Worm (Caenorhabditis elegans) whole organism, late embryonic: Measurements from ENCODE around the gene prk-2.

ENCODE experiments used
- C08G9.2 ChIP-seq: sonication (generic microtip); optimal IDR thresholded peaks from 2 replicates; lab custom pipeline; 2016; ENCODE audit warnings: mild to moderate bottlenecking, missing genetic modification characterization, moderate library complexity, missing compliant biosample characterization
- K02D7.2 ChIP-seq: sonication (generic microtip); optimal IDR thresholded peaks from 2 replicates; lab custom pipeline; 2017; ENCODE audit warnings: mild to moderate bottlenecking, missing genetic modification characterization, missing compliant biosample characterization
- K09A11.1 ChIP-seq: sonication (generic microtip); optimal IDR thresholded peaks from 2 replicates; lab custom pipeline; 2017; ENCODE audit warnings: antibody characterized with exemption, mild to moderate bottlenecking, missing genetic modification characterization, missing compliant biosample characterization; ENCODE audit not compliant: insufficient read depth
- T23F11.4 ChIP-seq: fragments of 200-800 bp; sonication (Bioruptor generic); optimal IDR thresholded peaks from 2 replicates; lab custom pipeline; 2018; ENCODE audit warnings: mild to moderate bottlenecking, missing genetic modification characterization, missing compliant biosample characterization
- Y22D7AL.16 ChIP-seq: sonication (generic microtip); optimal IDR thresholded peaks from 2 replicates; lab custom pipeline; 2016; ENCODE audit warnings: missing genetic modification characterization, missing compliant biosample characterization
- ceh-22 ChIP-seq: sonication (generic microtip); optimal IDR thresholded peaks from 2 replicates; lab custom pipeline; 2017; ENCODE audit warnings: missing biosample characterization, missing genetic modification characterization
- ceh-24 ChIP-seq: sonication (generic microtip); optimal IDR thresholded peaks from 2 replicates; lab custom pipeline; 2016; ENCODE audit warnings: mild to moderate bottlenecking, missing genetic modification characterization, missing compliant biosample characterization
- ceh-30 ChIP-seq: fragments of 150-350 bp; optimal IDR thresholded peaks from 2 replicates; lab custom pipeline; 2014; ENCODE audit warnings: missing biosample characterization, missing genetic modification characterization
- ceh-45 ChIP-seq: fragments of 200-800 bp; sonication (Bioruptor generic); IDR thresholded peaks from 2 replicates; pipeline ENCODE4 v1.3.6; 2022; ENCODE audit warnings: missing genetic modification reagents, missing genetic modification characterization, missing compliant biosample characterization
- ceh-6 ChIP-seq: fragments of 200-800 bp; sonication (Bioruptor generic); optimal IDR thresholded peaks from 2 replicates; lab custom pipeline; 2018; ENCODE audit warnings: mild to moderate bottlenecking, missing genetic modification characterization, missing compliant biosample characterization
- ceh-9 ChIP-seq: sonication (generic microtip); optimal IDR thresholded peaks from 2 replicates; lab custom pipeline; 2016; ENCODE audit warnings: mild to moderate bottlenecking, missing genetic modification characterization, inconsistent platforms, missing compliant biosample characterization
- che-1 ChIP-seq: sonication (generic microtip); optimal IDR thresholded peaks from 2 replicates; lab custom pipeline; 2016; ENCODE audit warnings: mild to moderate bottlenecking, missing genetic modification characterization, missing compliant biosample characterization
- elt-2 ChIP-seq: sonication (generic microtip); optimal IDR thresholded peaks from 2 replicates; lab custom pipeline; 2016; ENCODE audit warnings: missing genetic modification reagents, missing genetic modification characterization, missing compliant biosample characterization
- ets-4 ChIP-seq: sonication (generic microtip); optimal IDR thresholded peaks from 2 replicates; lab custom pipeline; 2016; ENCODE audit warnings: missing genetic modification characterization, missing compliant biosample characterization
- eyg-1 ChIP-seq: sonication (generic microtip); optimal IDR thresholded peaks from 2 replicates; lab custom pipeline; 2016; ENCODE audit warnings: missing genotype, missing genetic modification characterization, missing compliant biosample characterization
- fax-1 ChIP-seq: sonication (generic microtip); optimal IDR thresholded peaks from 2 replicates; lab custom pipeline; 2016; ENCODE audit warnings: missing genotype, missing genetic modification characterization, missing compliant biosample characterization
- fkh-10 ChIP-seq: fragments of 150-350 bp; optimal IDR thresholded peaks from 2 replicates; lab custom pipeline; 2014; ENCODE audit warnings: missing biosample characterization, missing genetic modification reagents, missing genetic modification characterization
- fkh-6 ChIP-seq: sonication (generic microtip); optimal IDR thresholded peaks from 2 replicates; lab custom pipeline; 2016; ENCODE audit warnings: missing genetic modification characterization, missing compliant biosample characterization
- hlh-30 ChIP-seq: sonication (generic microtip); optimal IDR thresholded peaks from 2 replicates; lab custom pipeline; 2017; ENCODE audit warnings: antibody characterized with exemption, missing genetic modification characterization, missing compliant biosample characterization; ENCODE audit not compliant: insufficient read depth
- lim-6 ChIP-seq: sonication (generic microtip); optimal IDR thresholded peaks from 2 replicates; lab custom pipeline; 2016; ENCODE audit warnings: missing genetic modification characterization, missing compliant biosample characterization
- mec-3 ChIP-seq: sonication (generic microtip); optimal IDR thresholded peaks from 2 replicates; lab custom pipeline; 2016; ENCODE audit warnings: borderline replicate concordance, missing genetic modification characterization, missing compliant biosample characterization
- nfya-1 ChIP-seq: sonication (generic microtip); optimal IDR thresholded peaks from 2 replicates; lab custom pipeline; 2017; ENCODE audit warnings: missing genetic modification characterization, mild to moderate bottlenecking, missing compliant biosample characterization, antibody characterized with exemption, moderate library complexity
- nhr-11 ChIP-seq: fragments of 150-350 bp; optimal IDR thresholded peaks from 2 replicates; lab custom pipeline; 2014; ENCODE audit warnings: missing biosample characterization, missing genetic modification characterization
- npax-4 ChIP-seq: sonication (generic microtip); optimal IDR thresholded peaks from 2 replicates; lab custom pipeline; 2016; ENCODE audit warnings: missing genetic modification characterization, missing compliant biosample characterization
- pag-3 ChIP-seq: sonication (generic microtip); optimal IDR thresholded peaks from 2 replicates; lab custom pipeline; 2016; ENCODE audit warnings: missing compliant biosample characterization, missing genetic modification characterization, borderline replicate concordance
- pat-9 ChIP-seq: fragments of 200-800 bp; sonication (Bioruptor generic); optimal IDR thresholded peaks from 2 replicates; lab custom pipeline; 2018; ENCODE audit warnings: mild to moderate bottlenecking, missing genetic modification characterization, moderate library complexity, missing compliant biosample characterization
- pha-2 ChIP-seq: sonication (generic microtip); optimal IDR thresholded peaks from 2 replicates; lab custom pipeline; 2017; ENCODE audit warnings: mild to moderate bottlenecking, missing genetic modification characterization, missing compliant biosample characterization
- pros-1 ChIP-seq: fragments of 150-350 bp; optimal IDR thresholded peaks from 2 replicates; lab custom pipeline; 2014; ENCODE audit warnings: missing biosample characterization, missing genetic modification reagents, missing genetic modification characterization
- syd-9 ChIP-seq: sonication (generic microtip); optimal IDR thresholded peaks from 2 replicates; lab custom pipeline; 2016; ENCODE audit warnings: mild to moderate bottlenecking, missing genetic modification characterization, moderate library complexity, missing compliant biosample characterization
- tbx-7 ChIP-seq: sonication (generic microtip); optimal IDR thresholded peaks from 2 replicates; lab custom pipeline; 2016; ENCODE audit warnings: missing genotype, missing genetic modification characterization, missing compliant biosample characterization
- ttx-3 ChIP-seq: sonication (generic microtip); optimal IDR thresholded peaks from 2 replicates; lab custom pipeline; 2016; ENCODE audit warnings: missing genetic modification reagents, missing genetic modification characterization, missing compliant biosample characterization
- unc-42 ChIP-seq: sonication (generic microtip); optimal IDR thresholded peaks from 2 replicates; lab custom pipeline; 2016; ENCODE audit warnings: missing genotype, missing genetic modification characterization, missing compliant biosample characterization
- unc-86 ChIP-seq: sonication (generic microtip); optimal IDR thresholded peaks from 2 replicates; lab custom pipeline; 2016; ENCODE audit warnings: missing genetic modification characterization, missing compliant biosample characterization
- ztf-16 ChIP-seq: sonication (generic microtip); optimal IDR thresholded peaks from 2 replicates; lab custom pipeline; 2017; ENCODE audit warnings: missing genetic modification characterization, missing compliant biosample characterization

Gene prk-2

DNA sequence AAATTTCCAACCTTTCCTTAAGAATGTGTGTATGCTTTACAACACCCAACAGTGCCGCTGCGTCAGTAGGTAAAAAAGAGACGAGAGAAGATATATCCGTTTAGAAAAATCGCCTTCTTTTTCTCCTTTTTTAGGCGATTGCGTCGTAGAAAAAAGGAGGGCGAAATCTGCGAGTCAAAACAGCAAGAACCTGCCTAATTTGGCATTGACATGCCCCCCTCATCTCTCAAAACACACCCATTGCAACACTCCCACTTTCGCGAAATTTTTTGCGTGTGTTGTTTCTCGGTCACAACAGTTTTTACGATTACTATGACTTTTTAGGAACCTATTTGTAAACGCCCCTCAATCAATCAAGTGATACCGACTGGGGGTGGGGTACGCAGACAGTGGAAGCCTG lies 18.3 kb downstream of the prk-2 start (continued):
- no peak for TF ChIP-seq pag-3 (tag; lab: Kevin White, UChicago)

ce11 chrIII:3351091-3351490 lies 18.9 kb downstream of the prk-2 start:
- TF ChIP-seq C08G9.2: no peak
- no peak for TF ChIP-seq fkh-10 (GFP tag; lab: Kevin White, UChicago)
- TF ChIP-seq K02D7.2: no peak
- TF ChIP-seq fax-1: no peak
- no peak for TF ChIP-seq hlh-30 (tag; lab: Kevin White, UChicago)
- no peak for TF ChIP-seq ceh-9
- no peak for TF ChIP-seq pros-1 (tag; lab: Kevin White, UChicago)
- TF ChIP-seq eyg-1: no peak
- no peak for TF ChIP-seq ceh-45 (GFP tag; lab: Robert Waterston, UW)
- no peak for TF ChIP-seq ttx-3 (tag; lab: Kevin White, UChicago)
- TF ChIP-seq Y22D7AL.16: no peak
- TF ChIP-seq ets-4 (tag; lab: Kevin White, UChicago): no peak
- TF ChIP-seq lim-6 (tag; lab: Kevin White, UChicago): no peak
- TF ChIP-seq ceh-22 (tag; lab: Kevin White, UChicago): no peak
- TF ChIP-seq pha-2 (tag; lab: Kevin White, UChicago): no peak
- TF ChIP-seq unc-42 (tag; lab: Kevin White, UChicago): no peak
- TF ChIP-seq pat-9 (tag; lab: Kevin White, UChicago): no peak
- TF ChIP-seq npax-4 (tag; lab: Kevin White, UChicago): no peak

ce11 chrIII:3349061-3349460 lies 20.9 kb downstream of the prk-2 start:
- TF ChIP-seq mec-3: no peak
- TF ChIP-seq ceh-6 (GFP tag; lab: Kevin White, UChicago): no peak
- TF ChIP-seq che-1: no peak
- TF ChIP-seq syd-9 (tag; lab: Kevin White, UChicago): no peak
- no peak for TF ChIP-seq unc-86 (tag; lab: Kevin White, UChicago)
- no peak for TF ChIP-seq Y22D7AL.16
- TF ChIP-seq nfya-1 (tag; lab: Kevin White, UChicago): no peak
- no peak for TF ChIP-seq K09A11.1
- TF ChIP-seq pros-1 (tag; lab: Kevin White, UChicago): no peak
- no peak for TF ChIP-seq elt-2 (tag; lab: Kevin White, UChicago)

ce11 chrIII:3346665-3347064 lies 23.3 kb downstream of the prk-2 start:
- TF ChIP-seq ceh-30 (tag; lab: Kevin White, UChicago) (no peak), ceh-24 (tag; lab: Kevin White, UChicago) (no peak), ceh-45 (GFP tag; lab: Robert Waterston, UW) (no peak), fax-1 (no peak), fkh-6 (tag; lab: Kevin White, UChicago) (no peak), lim-6 (tag; lab: Kevin White, UChicago) (no peak), ets-4 (tag; lab: Kevin White, UChicago) (no peak), tbx-7 (tag; lab: Kevin White, UChicago) (no peak), che-1 (no peak), ztf-16 (tag; lab: Kevin White, UChicago) (no peak)

DNA sequence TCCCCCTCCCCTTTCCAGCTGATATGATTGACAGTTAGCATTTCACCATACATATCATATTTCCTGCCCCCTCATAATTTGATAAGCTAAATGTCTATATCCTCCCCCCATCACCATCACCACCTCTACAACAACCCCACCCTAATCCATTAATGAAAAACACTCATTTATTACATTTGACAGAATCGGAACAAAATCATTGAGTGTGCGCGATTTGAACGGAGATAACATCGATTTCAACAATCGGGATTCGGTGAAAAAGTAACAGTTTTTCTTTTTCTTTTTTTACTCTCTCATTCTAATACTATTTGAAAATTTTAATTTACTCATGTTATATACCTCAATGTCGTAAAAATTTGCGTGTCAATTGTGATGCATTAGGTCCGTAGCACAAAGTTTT lies 24.2 kb downstream of the prk-2 start:
- TF ChIP-seq ztf-16 (tag; lab: Kevin White, UChicago): no peak
- TF ChIP-seq eyg-1: no peak
- TF ChIP-seq elt-2 (tag; lab: Kevin White, UChicago): no peak
- TF ChIP-seq ceh-22 (tag; lab: Kevin White, UChicago): no peak
- TF ChIP-seq, all 69 proteins: peak for 0

ce11 chrIII:3344573-3344972 lies 25.4 kb downstream of the prk-2 start, which contains the start of gene gei-1:
TSS of gene gei-1 (plus strand) at chrIII:3344873.
- TF ChIP-seq T23F11.4 (GFP tag; lab: Kevin White, UChicago): no peak
- no peak for TF ChIP-seq ceh-6 (GFP tag; lab: Kevin White, UChicago)
- no peak for TF ChIP-seq unc-42 (tag; lab: Kevin White, UChicago)
- TF ChIP-seq nhr-11 (tag; lab: Kevin White, UChicago): no peak
